Fruit fly (Drosophila melanogaster) whole organism, embryonic: ENCODE measurements around the gene CG42494.
A peak's percentile ranks its signal among the peaks of the same experiment; 100 is the strongest.

ENCODE experiments used
- Atf3 ChIP-seq: fragments of 200-800 bp; sonication (Bioruptor generic); optimal IDR thresholded peaks from 3 replicates; lab custom pipeline; 2016; ENCODE audit warnings: missing biosample characterization, missing genetic modification characterization
- Bteb2 ChIP-seq: fragments of 200-800 bp; sonication (Bioruptor generic); optimal IDR thresholded peaks from 2 replicates; lab custom pipeline; 2016; ENCODE audit warnings: missing biosample characterization, missing genetic modification characterization
- C15 ChIP-seq: fragments of 200-800 bp; sonication (Bioruptor generic); IDR thresholded peaks from 3 replicates; pipeline ENCODE4 v1.3.6; 2022; ENCODE audit warnings: missing biosample characterization, missing genetic modification characterization
- CG10543 ChIP-seq: fragments of 200-800 bp; sonication (Bioruptor generic); optimal IDR thresholded peaks from 3 replicates; lab custom pipeline; 2017; ENCODE audit warnings: missing biosample characterization, mild to moderate bottlenecking, missing genetic modification characterization, moderate library complexity
- CG10654 ChIP-seq: fragments of 200-800 bp; sonication (Bioruptor generic); optimal IDR thresholded peaks from 2 replicates; lab custom pipeline; 2016; ENCODE audit warnings: missing biosample characterization, missing genetic modification characterization
- CG11398 ChIP-seq: fragments of 200-800 bp; sonication (Bioruptor generic); optimal IDR thresholded peaks from 2 replicates; lab custom pipeline; 2016; ENCODE audit warnings: missing biosample characterization, missing genetic modification characterization
- CG11696 ChIP-seq: fragments of 200-800 bp; sonication (Bioruptor generic); IDR thresholded peaks from 2 replicates; pipeline ENCODE4 v1.3.6; 2022; ENCODE audit warnings: missing biosample characterization, missing genetic modification characterization
- CG12744 ChIP-seq: fragments of 200-800 bp; sonication (Bioruptor generic); optimal IDR thresholded peaks from 2 replicates; lab custom pipeline; 2016; ENCODE audit warnings: missing biosample characterization, missing genetic modification characterization
- CG15011 ChIP-seq: fragments of 200-800 bp; sonication (Bioruptor generic); optimal IDR thresholded peaks from 3 replicates; lab custom pipeline; 2018; ENCODE audit warnings: missing biosample characterization, mild to moderate bottlenecking, missing genetic modification characterization
- CG1602 ChIP-seq: fragments of 200-800 bp; sonication (Bioruptor generic); optimal IDR thresholded peaks from 3 replicates; lab custom pipeline; 2016; ENCODE audit warnings: missing biosample characterization, missing genetic modification characterization
- CG17912 ChIP-seq: fragments of 200-800 bp; sonication (Bioruptor generic); optimal IDR thresholded peaks from 2 replicates; lab custom pipeline; 2018; ENCODE audit warnings: missing biosample characterization, mild to moderate bottlenecking, missing genetic modification characterization
- CG18619 ChIP-seq: fragments of 200-800 bp; sonication (Bioruptor generic); optimal IDR thresholded peaks from 3 replicates; lab custom pipeline; 2017; ENCODE audit warnings: missing biosample characterization, mild to moderate bottlenecking, missing genetic modification characterization
- CG31388 ChIP-seq: fragments of 200-800 bp; sonication (Bioruptor generic); optimal IDR thresholded peaks from 2 replicates; lab custom pipeline; 2016; ENCODE audit warnings: missing biosample characterization, missing genetic modification characterization
- CG34376 ChIP-seq: fragments of 200-800 bp; sonication (Bioruptor generic); optimal IDR thresholded peaks from 2 replicates; lab custom pipeline; 2018; ENCODE audit warnings: missing biosample characterization, mild to moderate bottlenecking, missing genetic modification characterization
- CG42726 ChIP-seq: fragments of 200-800 bp; sonication (Bioruptor generic); IDR thresholded peaks from 2 replicates; pipeline ENCODE4 v1.3.6; 2022; ENCODE audit warnings: missing biosample characterization, missing genetic modification characterization; ENCODE audit not compliant: partially characterized antibody
- CG4617 ChIP-seq: fragments of 200-800 bp; sonication (Bioruptor generic); optimal IDR thresholded peaks from 3 replicates; lab custom pipeline; 2016; ENCODE audit warnings: missing biosample characterization, missing genetic modification characterization, borderline replicate concordance
- CG6683 ChIP-seq: fragments of 200-800 bp; sonication (Bioruptor generic); optimal IDR thresholded peaks from 2 replicates; lab custom pipeline; 2017; ENCODE audit warnings: missing biosample characterization, mild to moderate bottlenecking, missing genetic modification characterization, missing genetic modification reagents
- CG6765 ChIP-seq: fragments of 200-800 bp; sonication (Bioruptor generic); optimal IDR thresholded peaks from 3 replicates; lab custom pipeline; 2017; ENCODE audit warnings: missing biosample characterization, mild to moderate bottlenecking, missing genetic modification characterization
- CG8944 ChIP-seq: fragments of 200-800 bp; sonication (Bioruptor generic); optimal IDR thresholded peaks from 3 replicates; lab custom pipeline; 2016; ENCODE audit warnings: missing biosample characterization, missing genetic modification characterization
- CG9876 ChIP-seq: fragments of 200-800 bp; sonication (Bioruptor generic); optimal IDR thresholded peaks from 2 replicates; lab custom pipeline; 2016; ENCODE audit warnings: missing biosample characterization, missing genetic modification characterization
- D19B ChIP-seq: fragments of 200-800 bp; sonication (Bioruptor generic); optimal IDR thresholded peaks from 2 replicates; lab custom pipeline; 2017; ENCODE audit warnings: missing biosample characterization, mild to moderate bottlenecking, missing genetic modification characterization
- Dad ChIP-seq: fragments of 200-800 bp; sonication (Bioruptor generic); optimal IDR thresholded peaks from 3 replicates; lab custom pipeline; 2016; ENCODE audit warnings: missing biosample characterization, missing genetic modification characterization
- Dfd ChIP-seq, 2 experiments: fragments of >200 bp; optimal IDR thresholded peaks; 2 replicates each; lab custom pipeline; 2017; ENCODE audit warnings: missing biosample characterization in 2 of 2, missing genetic modification characterization in 2 of 2
- Doc2 ChIP-seq: fragments of 200-800 bp; sonication (Bioruptor generic); IDR thresholded peaks from 2 replicates; pipeline ENCODE4 v1.3.6; 2022; ENCODE audit warnings: missing biosample characterization, missing genetic modification characterization
- GATAe ChIP-seq: fragments of 200-800 bp; sonication (Bioruptor generic); conservative IDR thresholded peaks from 2 replicates; pipeline ENCODE4 v1.3.6; 2022; ENCODE audit warnings: missing biosample characterization, missing genetic modification characterization
- HHEX ChIP-seq: fragments of 200-800 bp; sonication (Bioruptor generic); optimal IDR thresholded peaks from 3 replicates; lab custom pipeline; 2017; ENCODE audit warnings: missing biosample characterization, mild to moderate bottlenecking, missing genetic modification characterization, missing genetic modification reagents
- Jarid2 ChIP-seq: fragments of 200-800 bp; sonication (Bioruptor generic); optimal IDR thresholded peaks from 3 replicates; lab custom pipeline; 2017; ENCODE audit warnings: mild to moderate bottlenecking, missing biosample characterization, missing genetic modification reagents, missing genetic modification characterization
- Max ChIP-seq: fragments of 200-800 bp; sonication (Bioruptor generic); optimal IDR thresholded peaks from 2 replicates; lab custom pipeline; 2016; ENCODE audit warnings: missing biosample characterization, mild to moderate bottlenecking, missing genetic modification characterization
- Neu2 ChIP-seq: fragments of 200-800 bp; sonication (Bioruptor generic); optimal IDR thresholded peaks from 3 replicates; lab custom pipeline; 2016; ENCODE audit warnings: missing biosample characterization, missing genetic modification characterization, borderline replicate concordance
- Optix ChIP-seq: fragments of 200-800 bp; sonication (Bioruptor generic); IDR thresholded peaks from 3 replicates; pipeline ENCODE4 v1.3.6; 2022; ENCODE audit warnings: missing biosample characterization, missing genetic modification characterization
- Sox100B ChIP-seq: fragments of 200-800 bp; sonication (Bioruptor generic); optimal IDR thresholded peaks from 3 replicates; lab custom pipeline; 2018; ENCODE audit warnings: missing biosample characterization, mild to moderate bottlenecking, missing genetic modification characterization
- Sox102F ChIP-seq: fragments of 200-800 bp; sonication (Bioruptor generic); optimal IDR thresholded peaks from 2 replicates; lab custom pipeline; 2018; ENCODE audit warnings: missing biosample characterization, mild to moderate bottlenecking, missing genetic modification characterization, moderate library complexity
- br ChIP-seq: fragments of >200 bp; optimal IDR thresholded peaks from 2 replicates; lab custom pipeline; 2017
- chinmo ChIP-seq: fragments of 200-800 bp; sonication (Bioruptor generic); IDR thresholded peaks from 4 replicates; pipeline ENCODE4 v1.3.6; 2022; ENCODE audit warnings: missing biosample characterization, missing genetic modification characterization; ENCODE audit not compliant: partially characterized antibody
- disco-r ChIP-seq: fragments of 200-800 bp; sonication (Bioruptor generic); optimal IDR thresholded peaks from 2 replicates; lab custom pipeline; 2016; ENCODE audit warnings: missing biosample characterization, missing genetic modification characterization
- ftz-f1 ChIP-seq: fragments of 200-800 bp; sonication (Bioruptor generic); optimal IDR thresholded peaks from 2 replicates; lab custom pipeline; 2016; ENCODE audit warnings: missing biosample characterization, missing genetic modification characterization
- gce ChIP-seq: fragments of 200-800 bp; sonication (Bioruptor generic); IDR thresholded peaks from 3 replicates; pipeline ENCODE4 v1.3.6; 2022; ENCODE audit warnings: missing biosample characterization, missing genetic modification characterization
- gcm2 ChIP-seq: fragments of 200-800 bp; sonication (Bioruptor generic); optimal IDR thresholded peaks from 2 replicates; lab custom pipeline; 2016; ENCODE audit warnings: missing biosample characterization, missing genetic modification characterization
- gem ChIP-seq: fragments of 200-800 bp; sonication (Bioruptor generic); optimal IDR thresholded peaks from 2 replicates; lab custom pipeline; 2019; ENCODE audit warnings: missing biosample characterization, mild to moderate bottlenecking, missing genetic modification characterization, moderate library complexity
- gsb ChIP-seq: fragments of 200-800 bp; sonication (Bioruptor generic); IDR thresholded peaks from 2 replicates; pipeline ENCODE4 v1.3.6; 2022; ENCODE audit warnings: missing biosample characterization, missing genetic modification characterization
- hth ChIP-seq: fragments of >200 bp; optimal IDR thresholded peaks from 2 replicates; lab custom pipeline; 2017; ENCODE audit warnings: inconsistent platforms
- lbe ChIP-seq: fragments of 200-800 bp; sonication (Bioruptor generic); optimal IDR thresholded peaks from 2 replicates; lab custom pipeline; 2016; ENCODE audit warnings: missing biosample characterization, mild to moderate bottlenecking, missing genetic modification characterization
- mld ChIP-seq: fragments of 200-800 bp; sonication (Bioruptor generic); IDR thresholded peaks from 3 replicates; pipeline ENCODE4 v1.3.6; 2022; ENCODE audit warnings: missing biosample characterization, missing genetic modification characterization; ENCODE audit not compliant: partially characterized antibody
- nom ChIP-seq: fragments of 200-800 bp; sonication (Bioruptor generic); optimal IDR thresholded peaks from 2 replicates; lab custom pipeline; 2017; ENCODE audit warnings: missing biosample characterization, missing genetic modification characterization, mild to moderate bottlenecking, moderate library complexity, missing genetic modification reagents
- oc ChIP-seq: fragments of 200-800 bp; sonication (Bioruptor generic); optimal IDR thresholded peaks from 2 replicates; lab custom pipeline; 2018; ENCODE audit warnings: missing biosample characterization, mild to moderate bottlenecking, missing genetic modification characterization, moderate library complexity
- p53 ChIP-seq: fragments of 200-800 bp; sonication (Bioruptor generic); optimal IDR thresholded peaks from 2 replicates; lab custom pipeline; 2016; ENCODE audit warnings: missing biosample characterization, missing genetic modification characterization
- ranshi ChIP-seq: fragments of 200-800 bp; sonication (Bioruptor generic); IDR thresholded peaks from 2 replicates; pipeline ENCODE4 v1.3.6; 2022; ENCODE audit warnings: missing biosample characterization, missing genetic modification characterization
- scrt ChIP-seq: fragments of 200-800 bp; sonication (Bioruptor generic); optimal IDR thresholded peaks from 2 replicates; lab custom pipeline; 2018; ENCODE audit warnings: missing biosample characterization, mild to moderate bottlenecking, missing genetic modification characterization, moderate library complexity
- seq ChIP-seq: fragments of 200-800 bp; sonication (Bioruptor generic); IDR thresholded peaks from 2 replicates; pipeline ENCODE4 v1.3.6; 2022; ENCODE audit warnings: missing biosample characterization, missing genetic modification characterization
- stc ChIP-seq: fragments of 200-800 bp; sonication (Bioruptor generic); IDR thresholded peaks from 2 replicates; pipeline ENCODE4 v1.3.6; 2022; ENCODE audit warnings: missing biosample characterization, missing genetic modification characterization
- zf30C ChIP-seq: fragments of 200-800 bp; sonication (Bioruptor generic); optimal IDR thresholded peaks from 3 replicates; lab custom pipeline; 2018; ENCODE audit warnings: missing biosample characterization, mild to moderate bottlenecking, missing genetic modification characterization

The CG42494 gene

DNA sequence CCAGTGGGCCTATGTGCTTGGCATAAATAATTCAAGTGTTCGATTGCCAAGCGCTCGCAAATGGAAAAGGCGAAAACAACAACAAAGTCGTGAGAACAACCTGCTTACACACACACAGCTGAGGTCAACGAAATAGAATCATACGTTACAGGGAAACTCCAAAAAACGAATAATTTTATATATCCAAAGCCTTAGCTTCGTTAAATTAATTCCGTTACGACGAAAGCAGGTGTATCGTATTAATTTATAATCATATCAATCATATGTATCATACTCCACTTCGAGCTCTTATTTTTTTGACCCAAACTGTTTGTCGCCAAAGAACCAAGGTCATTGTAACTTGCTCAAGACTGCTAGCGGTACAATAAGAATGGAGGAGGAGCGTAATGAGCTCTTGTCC is 4.7 kb upstream of the CG42494 start (continued):
- TF ChIP-seq CG34376 (peak; percentile 59), D19B (GFP tag; lab: Kevin White, UChicago) (peak; percentile 83), ftz-f1 (peak; percentile 93), CG11398 (GFP tag; lab: Kevin White, UChicago) (peak; percentile 24), stc (peak; percentile 85), Sox102F (GFP tag; lab: Kevin White, UChicago) (peak; percentile 86), CG4617 (GFP tag; lab: Kevin White, UChicago) (no peak), Neu2 (no peak), br (no peak), Atf3 (peak; percentile 31), CG6765 (GFP tag; lab: Kevin White, UChicago) (peak; percentile 84), chinmo (GFP tag; lab: Robert Waterston, UW) (no peak), gem (peak; percentile 93), C15 (peak; percentile 81; the same call in 2 of the 3 replicates), oc (tag; lab: Kevin White, UChicago) (no peak), HHEX (GFP tag; lab: Kevin White, UChicago) (peak; percentile 89), seq (peak; percentile 82), p53 (no peak), CG11696 (GFP tag; lab: Robert Waterston, UW) (peak; percentile 99), CG10654 (peak; percentile 78), lbe (GFP tag; lab: Kevin White, UChicago) (peak; percentile 88), gcm2 (GFP tag; lab: Kevin White, UChicago) (peak; percentile 83), CG31388 (peak; percentile 44), CG42726 (no peak), Dfd (GFP tag; optimal IDR thresholded peaks at IDR 0.05; lab: Kevin White, UChicago) (no peak), mld (no peak), gce (GFP tag; lab: Robert Waterston, UW) (peak; percentile 85), CG1602 (GFP tag; lab: Kevin White, UChicago) (peak; percentile 77), CG17912 (GFP tag; lab: Kevin White, UChicago) (no peak), scrt (GFP tag; lab: Kevin White, UChicago) (no peak), Doc2 (GFP tag; lab: Robert Waterston, UW) (peak; percentile 75), CG18619 (GFP tag; lab: Kevin White, UChicago) (peak; percentile 82), gsb (GFP tag; lab: Robert Waterston, UW) (peak; percentile 88), Bteb2 (GFP tag; lab: Kevin White, UChicago) (peak; percentile 81), Max (peak; percentile 85), Dad (GFP tag; lab: Kevin White, UChicago) (peak; percentile 78), CG6683 (GFP tag; lab: Kevin White, UChicago) (peak; percentile 79), hth (lab: Kevin White, UChicago) (no peak), zf30C (no peak), GATAe (GFP tag; lab: Robert Waterston, UW) (peak; percentile 75; the same call in 1 of the 2 replicates), CG15011 (GFP tag; lab: Kevin White, UChicago) (peak; percentile 81), CG12744 (GFP tag; lab: Kevin White, UChicago) (peak; percentile 80), Sox100B (no peak), disco-r (GFP tag; lab: Kevin White, UChicago) (peak; percentile 79), ranshi (GFP tag; lab: Robert Waterston, UW) (peak; percentile 91), Jarid2 (GFP tag; lab: Kevin White, UChicago) (peak; percentile 56), CG8944 (GFP tag; lab: Kevin White, UChicago) (peak; percentile 22), CG10543 (GFP tag; lab: Kevin White, UChicago) (peak; percentile 26), CG9876 (GFP tag; lab: Kevin White, UChicago) (no peak), Optix (GFP tag; lab: Robert Waterston, UW) (peak; percentile 78), nom (peak; percentile 86)
